Worm (Caenorhabditis elegans) whole organism, midembryonic: Measurements from ENCODE around the gene pmp-5.

Experiments used
- T22C8.4 ChIP-seq: fragments of 200-800 bp; sonication (Bioruptor generic); IDR thresholded peaks from 2 replicates; pipeline ENCODE4 v1.3.6; 2022; ENCODE audit warnings: missing genetic modification characterization, missing compliant biosample characterization
- cog-1 ChIP-seq: sonication (generic microtip); optimal IDR thresholded peaks from 2 replicates; lab custom pipeline; 2016; ENCODE audit warnings: missing genetic modification characterization, missing compliant biosample characterization
- flt-1 ChIP-seq: fragments of 200-800 bp; sonication (Bioruptor generic); IDR thresholded peaks from 2 replicates; pipeline ENCODE4 v1.3.6; 2022; ENCODE audit warnings: missing genetic modification characterization, missing compliant biosample characterization
- klf-2 ChIP-seq: fragments of 200-800 bp; sonication (Bioruptor generic); conservative IDR thresholded peaks from 2 replicates; pipeline ENCODE4 v1.3.6; 2022; ENCODE audit warnings: missing genetic modification reagents, missing genetic modification characterization, missing compliant biosample characterization
- med-1 ChIP-seq: sonication (generic microtip); optimal IDR thresholded peaks from 2 replicates; lab custom pipeline; 2017; ENCODE audit warnings: missing genetic modification characterization, mild to moderate bottlenecking, missing compliant biosample characterization, antibody characterized with exemption, missing genetic modification reagents; ENCODE audit not compliant: insufficient read depth
- ref-1 ChIP-seq: fragments of 200-800 bp; sonication (Bioruptor generic); conservative IDR thresholded peaks from 2 replicates; pipeline ENCODE4 v1.3.6; 2022; ENCODE audit warnings: missing genetic modification reagents, missing genetic modification characterization, missing compliant biosample characterization
- tab-1 ChIP-seq: fragments of 200-800 bp; sonication (Bioruptor generic); IDR thresholded peaks from 2 replicates; pipeline ENCODE4 v1.3.6; 2022; ENCODE audit warnings: missing genetic modification characterization, missing compliant biosample characterization
- ztf-23 ChIP-seq: fragments of 200-800 bp; sonication (Bioruptor generic); IDR thresholded peaks from 2 replicates; pipeline ENCODE4 v1.3.6; 2022; ENCODE audit warnings: missing genetic modification reagents, missing genetic modification characterization, missing compliant biosample characterization
- ztf-29 ChIP-seq: fragments of 200-800 bp; sonication (Bioruptor generic); IDR thresholded peaks from 2 replicates; pipeline ENCODE4 v1.3.6; 2022; ENCODE audit warnings: missing genetic modification reagents, missing genetic modification characterization, missing compliant biosample characterization

ce11 chrV:6662505-6662904 lies 3.1 kb downstream of the pmp-5 start:
- no peak for TF ChIP-seq flt-1
- no peak for TF ChIP-seq cog-1
- no peak for TF ChIP-seq klf-2 (GFP tag; lab: Robert Waterston, UW)
- TF ChIP-seq tab-1 (GFP tag; lab: Robert Waterston, UW): no peak
- no peak for TF ChIP-seq ref-1 (GFP tag; lab: Robert Waterston, UW)
- TF ChIP-seq T22C8.4 (GFP tag; lab: Robert Waterston, UW): no peak
- TF ChIP-seq ztf-23 (GFP tag; lab: Robert Waterston, UW): no peak
- TF ChIP-seq med-1 (GFP tag; lab: Kevin White, UChicago): no peak
- TF ChIP-seq ztf-29 (GFP tag; lab: Robert Waterston, UW): no peak
